Fruit fly (Drosophila melanogaster): ENCODE measurements around the gene CG15747.

The CG15747 gene

DNA sequence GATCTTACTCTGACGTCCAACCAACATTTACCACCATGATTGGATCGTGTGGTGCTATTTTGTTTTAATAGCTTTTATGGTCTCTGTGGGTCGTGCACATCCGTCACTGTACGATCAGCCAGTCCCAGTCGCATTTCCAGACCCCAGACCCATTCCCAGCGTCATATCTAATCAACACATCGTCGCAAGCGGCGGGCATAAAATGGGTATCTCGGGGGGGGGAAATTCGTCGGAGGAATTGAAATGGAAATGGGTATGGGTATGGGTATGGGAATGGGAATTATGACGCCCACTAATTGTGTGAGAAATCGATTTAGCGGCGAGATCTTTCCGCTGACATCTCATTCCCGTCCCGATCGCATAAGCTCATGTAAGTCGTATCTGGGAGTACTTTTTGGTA lies 27.4 kb upstream of the CG15747 start (continued):
- TF ChIP-seq NfI (GFP tag; optimal IDR thresholded peaks at IDR 0.05) (no peak), p53 (GFP tag; optimal IDR thresholded peaks at IDR 0.05) (no peak), tin (GFP tag; optimal IDR thresholded peaks at IDR 0.05) (no peak), CG5180 (GFP tag; optimal IDR thresholded peaks at IDR 0.05) (no peak), Sry-δ (GFP tag; optimal IDR thresholded peaks at IDR 0.05) (no peak), CG15269 (tag; optimal IDR thresholded peaks at IDR 0.05) (peak; percentile 18), Adf1 (GFP tag; IDR thresholded peaks at IDR 0.05) (peak; percentile 27; the same call in 1 of the 2 replicates), ac (GFP tag; optimal IDR thresholded peaks at IDR 0.05) (no peak), CG34422 (GFP tag; IDR thresholded peaks at IDR 0.05) (no peak), CG31365 (tag; optimal IDR thresholded peaks at IDR 0.05) (no peak), CG3163 (GFP tag; optimal IDR thresholded peaks at IDR 0.05) (no peak), exex (tag; optimal IDR thresholded peaks at IDR 0.05) (peak; percentile 72), CG1832 (GFP tag; optimal IDR thresholded peaks at IDR 0.05) (no peak), Bgb (GFP tag; IDR thresholded peaks at IDR 0.05; ENCODE audit: partially characterized antibody) (no peak), Ets97D (GFP tag; optimal IDR thresholded peaks at IDR 0.05) (no peak), chn (GFP tag; optimal IDR thresholded peaks at IDR 0.05) (no peak), CG1024 (GFP tag; IDR thresholded peaks at IDR 0.05) (no peak), CG2712 (tag; optimal IDR thresholded peaks at IDR 0.05) (no peak), CG7556 (GFP tag; optimal IDR thresholded peaks at IDR 0.05) (no peak), Med (GFP tag) (peak; percentile 25), HHEX (GFP tag; optimal IDR thresholded peaks at IDR 0.05) (peak; percentile 3), zfh1 (GFP tag; IDR thresholded peaks at IDR 0.05) (no peak), NC2α (GFP tag; optimal IDR thresholded peaks at IDR 0.05) (no peak), Fer2 (tag; optimal IDR thresholded peaks at IDR 0.05) (no peak), chif (GFP tag; optimal IDR thresholded peaks at IDR 0.05) (no peak), h (optimal IDR thresholded peaks at IDR 0.05) (no peak), HLHmδ (GFP tag; optimal IDR thresholded peaks at IDR 0.05) (no peak), dpn (GFP tag; optimal IDR thresholded peaks at IDR 0.05) (no peak), Xrp1 (GFP tag; IDR thresholded peaks at IDR 0.05) (no peak), CG3407 (GFP tag; optimal IDR thresholded peaks at IDR 0.05) (no peak), CG1233 (GFP tag; optimal IDR thresholded peaks at IDR 0.05) (no peak), NC2β (GFP tag; optimal IDR thresholded peaks at IDR 0.05) (no peak), bowl (GFP tag; IDR thresholded peaks at IDR 0.05) (no peak), Oli (tag; optimal IDR thresholded peaks at IDR 0.05) (no peak), Hr78 (GFP tag; optimal IDR thresholded peaks at IDR 0.05) (no peak), crp (GFP tag; optimal IDR thresholded peaks at IDR 0.05) (no peak), onecut (GFP tag; IDR thresholded peaks at IDR 0.05) (no peak), grn (GFP tag; optimal IDR thresholded peaks at IDR 0.05) (peak; percentile 85), CrebB (tag; optimal IDR thresholded peaks at IDR 0.05) (no peak), cas (GFP tag; IDR thresholded peaks at IDR 0.05) (no peak), CG2129 (GFP tag; IDR thresholded peaks at IDR 0.05; ENCODE audit: partially characterized antibody) (no peak), fd3F (GFP tag; optimal IDR thresholded peaks at IDR 0.05) (no peak), CG18262 (tag; optimal IDR thresholded peaks at IDR 0.05) (no peak), hb (GFP tag; IDR thresholded peaks at IDR 0.05; ENCODE audit: partially characterized antibody) (no peak), croc (GFP tag; conservative IDR thresholded peaks at IDR 0.05) (no peak), crol (GFP tag; IDR thresholded peaks at IDR 0.05) (peak; percentile 83), CG8290 (GFP tag; optimal IDR thresholded peaks at IDR 0.05) (no peak), CG8290 (tag; optimal IDR thresholded peaks at IDR 0.05) (peak in 1 of 2 experiments; percentile 58), Eip74EF (GFP tag; optimal IDR thresholded peaks at IDR 0.05) (no peak), NFAT (GFP tag; IDR thresholded peaks at IDR 0.05) (0 out of 2 replicates have a peak, but pooled peaks have one; percentile 31), ttk (GFP tag; IDR thresholded peaks at IDR 0.05) (no peak), Sox102F (GFP tag; optimal IDR thresholded peaks at IDR 0.05) (no peak)
